Worm (Caenorhabditis elegans) whole organism, L1 larva: ENCODE results near the gene F35D2.2.
A peak's percentile ranks its signal among the peaks of the same experiment; 100 is the strongest.

Experiments
- ama-1 ChIP-seq: fragments of 150-350 bp; optimal IDR thresholded peaks from 2 replicates; lab custom pipeline; 2014
- ceh-63 ChIP-seq: fragments of 200-800 bp; sonication (Bioruptor generic); optimal IDR thresholded peaks from 2 replicates; lab custom pipeline; 2018; ENCODE audit warnings: mild to moderate bottlenecking, missing genetic modification characterization, missing compliant biosample characterization
- ceh-82 ChIP-seq, 3 experiments: fragments of 150-350 bp in 1 of 3; sonication (generic microtip) in 2 of 3; optimal IDR thresholded peaks; 2 replicates each; lab custom pipeline; 2014 to 2017; ENCODE audit warnings: missing biosample characterization in 3 of 3, missing genetic modification characterization in 3 of 3
- egl-27 ChIP-seq, 2 experiments: fragments of 150-350 bp in 1 of 2; sonication (generic microtip); optimal IDR thresholded peaks; 3 replicates each; lab custom pipeline; 2017 to 2018; ENCODE audit warnings: missing biosample characterization in 2 of 2, missing genetic modification characterization in 2 of 2, missing genetic modification reagents in 2 of 2
- elt-3 ChIP-seq, 6 experiments: fragments of 150-350 bp in 1 of 6; sonication (generic microtip); optimal IDR thresholded peaks; 2 replicates each; lab custom pipeline; 2017 to 2018; ENCODE audit warnings: missing biosample characterization in 6 of 6, missing genetic modification characterization in 6 of 6, inconsistent platforms in 1 of 6
- fos-1 ChIP-seq: fragments of 150-350 bp; optimal IDR thresholded peaks from 2 replicates; lab custom pipeline; 2014; ENCODE audit warnings: missing biosample characterization, missing genetic modification characterization
- isw-1 ChIP-seq: fragments of 200-800 bp; sonication (Bioruptor generic); IDR thresholded peaks from 2 replicates; pipeline ENCODE4 v1.3.6; 2022; ENCODE audit warnings: missing genetic modification characterization, missing compliant biosample characterization
- lin-13 ChIP-seq: fragments of 150-350 bp; optimal IDR thresholded peaks from 2 replicates; lab custom pipeline; 2014; ENCODE audit warnings: missing biosample characterization, missing genetic modification reagents, missing genetic modification characterization
- lin-14 ChIP-seq: fragments of 200-800 bp; sonication (Bioruptor generic); optimal IDR thresholded peaks from 2 replicates; lab custom pipeline; 2018; ENCODE audit warnings: mild to moderate bottlenecking, missing genetic modification characterization, moderate library complexity, missing compliant biosample characterization
- lsy-2 ChIP-seq, 2 experiments: fragments of 150-350 bp; optimal IDR thresholded peaks; 2 replicates each; lab custom pipeline; 2014; ENCODE audit warnings: missing biosample characterization in 2 of 2, missing genetic modification characterization in 2 of 2
- nhr-11 ChIP-seq: fragments of 150-350 bp; optimal IDR thresholded peaks from 2 replicates; lab custom pipeline; 2014; ENCODE audit warnings: missing biosample characterization, missing genetic modification characterization
- pqm-1 ChIP-seq: sonication (generic microtip); optimal IDR thresholded peaks from 3 replicates; lab custom pipeline; 2017; ENCODE audit warnings: missing biosample characterization, missing genetic modification characterization
- zag-1 ChIP-seq: fragments of 150-350 bp; optimal IDR thresholded peaks from 2 replicates; lab custom pipeline; 2014; ENCODE audit warnings: missing biosample characterization, missing genetic modification characterization
- ztf-11 ChIP-seq, 2 experiments: sonication (generic microtip); optimal IDR thresholded peaks; 2 replicates each; lab custom pipeline; 2016 to 2017; ENCODE audit warnings: missing genetic modification characterization in 2 of 2, missing biosample characterization in 1 of 2, missing compliant biosample characterization in 1 of 2

- TF ChIP-seq fos-1 (tag; lab: Kevin White, UChicago) = no peak
- TF ChIP-seq lsy-2 (tag; optimal IDR thresholded peaks at IDR 0.05; lab: Kevin White, UChicago) = no peak
- TF ChIP-seq lin-13 (GFP tag; lab: Kevin White, UChicago) = no peak
- no peak for TF ChIP-seq zag-1
- no peak for TF ChIP-seq nhr-11 (tag; lab: Kevin White, UChicago)
- no peak for TF ChIP-seq elt-3 (tag; optimal IDR thresholded peaks at IDR 0.05; lab: Kevin White, UChicago)
- TF ChIP-seq ceh-82 (tag; optimal IDR thresholded peaks at IDR 0.05; lab: Kevin White, UChicago) = no peak
- no peak for TF ChIP-seq ceh-63 (GFP tag; lab: Kevin White, UChicago)
- peak; percentile 10 for TF ChIP-seq lin-14
- TF ChIP-seq ztf-11 (tag; optimal IDR thresholded peaks at IDR 0.05; lab: Kevin White, UChicago) = no peak
- TF ChIP-seq pqm-1 = no peak
- TF ChIP-seq isw-1 (GFP tag; lab: Robert Waterston, UW) = no peak
- TF ChIP-seq ama-1 (lab: Kevin White, UChicago) = no peak
- TF ChIP-seq egl-27 (tag; optimal IDR thresholded peaks at IDR 0.05; lab: Kevin White, UChicago) = no peak
Observed at ce11 chrII:7557981-7558380, 16.3 kb upstream of the F35D2.2 start.
